Fruit fly (Drosophila melanogaster) whole organism: ENCODE data around the gene CG1316.

Source experiments
- CG8478 ChIP-seq: fragments of >200 bp; optimal IDR thresholded peaks from 2 replicates; lab custom pipeline; 2018; ENCODE audit warnings: inconsistent platforms
- Dll ChIP-seq: fragments of >200 bp; optimal IDR thresholded peaks from 2 replicates; lab custom pipeline; 2017
- EcR ChIP-seq, 2 experiments: fragments of >200 bp; optimal IDR thresholded peaks; 2 replicates each; lab custom pipeline; 2017; ENCODE audit warnings: missing biosample characterization in 2 of 2, missing genetic modification characterization in 2 of 2, missing genetic modification reagents in 2 of 2
- pan ChIP-seq: fragments of >200 bp; optimal IDR thresholded peaks from 2 replicates; lab custom pipeline; 2017
- psq ChIP-seq: fragments of >200 bp; optimal IDR thresholded peaks from 2 replicates; lab custom pipeline; 2017
- usp ChIP-seq: fragments of >200 bp; optimal IDR thresholded peaks from 2 replicates; lab custom pipeline; 2017; ENCODE audit warnings: missing biosample characterization, missing genetic modification characterization, mixed read lengths

Gene CG1316

dm6 chr3L:4286784-4287183 lies 3.1 kb downstream of the CG1316 start, which contains the start of gene TfIIEbeta:
TfIIEbeta (plus strand) TSS chr3L:4287038.
- TF ChIP-seq CG8478 (lab: Kevin White, UChicago), result no peak
- no peak for TF ChIP-seq usp (GFP tag; lab: Kevin White, UChicago)
- TF ChIP-seq EcR (GFP tag; optimal IDR thresholded peaks at IDR 0.05; lab: Kevin White, UChicago), result no peak
- no peak for TF ChIP-seq Dll (lab: Kevin White, UChicago)
- TF ChIP-seq psq (lab: Kevin White, UChicago), result no peak
- TF ChIP-seq pan (lab: Kevin White, UChicago), result no peak

dm6 chr3L:4288591-4289056 lies 5.0 kb downstream of the CG1316 start, which contains the start of gene Hexo1:
Hexo1 (plus strand) TSS chr3L:4288641.
- TF ChIP-seq EcR (GFP tag; optimal IDR thresholded peaks at IDR 0.05; lab: Kevin White, UChicago) (no peak), usp (GFP tag; lab: Kevin White, UChicago) (no peak), Dll (lab: Kevin White, UChicago) (no peak), CG8478 (lab: Kevin White, UChicago) (no peak), psq (lab: Kevin White, UChicago) (no peak), pan (lab: Kevin White, UChicago) (no peak)

dm6 chr3L:4292120-4292697 lies 8.6 kb downstream of the CG1316 start, which contains the start of the genes CG15012 and Fdx2:
CG15012 (minus strand) TSS chr3L:4292246.
Fdx2 (plus strand) TSS chr3L:4292482.
- no peak for TF ChIP-seq pan (lab: Kevin White, UChicago)

dm6 chr3L:4293304-4293703 lies 9.7 kb downstream of the CG1316 start:
- TF ChIP-seq CG8478 (lab: Kevin White, UChicago) (no peak), usp (GFP tag; lab: Kevin White, UChicago) (no peak), Dll (lab: Kevin White, UChicago) (no peak), EcR (GFP tag; optimal IDR thresholded peaks at IDR 0.05; lab: Kevin White, UChicago) (no peak), psq (lab: Kevin White, UChicago) (no peak), pan (lab: Kevin White, UChicago) (no peak)

- no peak for TF ChIP-seq psq (lab: Kevin White, UChicago)
- no peak for TF ChIP-seq EcR (GFP tag; optimal IDR thresholded peaks at IDR 0.05; lab: Kevin White, UChicago)
- no peak for TF ChIP-seq usp (GFP tag; lab: Kevin White, UChicago)
- TF ChIP-seq Dll (lab: Kevin White, UChicago), result no peak
- no peak for TF ChIP-seq CG8478 (lab: Kevin White, UChicago)
- no peak for TF ChIP-seq pan (lab: Kevin White, UChicago)
Measured at dm6 chr3L:4293711-4294110, 10.1 kb downstream of the CG1316 start.

DNA sequence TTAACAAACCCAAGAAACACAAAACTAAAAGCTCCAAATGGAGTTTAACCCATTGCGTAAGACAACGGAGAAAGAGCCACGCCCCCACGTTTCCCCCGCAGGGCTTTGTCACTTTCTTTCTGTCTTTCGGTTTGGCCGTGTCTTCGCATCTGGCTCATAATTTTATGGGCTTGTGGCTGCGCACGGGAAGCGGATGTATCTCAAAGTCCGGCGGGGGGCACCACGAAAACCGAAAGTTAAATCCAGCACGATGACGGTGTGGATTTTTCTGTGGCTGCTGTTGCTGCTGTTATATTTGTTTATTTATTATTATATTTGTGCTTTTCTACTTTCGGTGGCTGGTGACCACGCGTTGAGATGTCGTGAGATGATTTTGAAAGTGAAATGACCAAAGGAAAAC lies 13.1 kb downstream of the CG1316 start:
- no peak for TF ChIP-seq Dll (lab: Kevin White, UChicago)
- TF ChIP-seq pan (lab: Kevin White, UChicago), result no peak

DNA sequence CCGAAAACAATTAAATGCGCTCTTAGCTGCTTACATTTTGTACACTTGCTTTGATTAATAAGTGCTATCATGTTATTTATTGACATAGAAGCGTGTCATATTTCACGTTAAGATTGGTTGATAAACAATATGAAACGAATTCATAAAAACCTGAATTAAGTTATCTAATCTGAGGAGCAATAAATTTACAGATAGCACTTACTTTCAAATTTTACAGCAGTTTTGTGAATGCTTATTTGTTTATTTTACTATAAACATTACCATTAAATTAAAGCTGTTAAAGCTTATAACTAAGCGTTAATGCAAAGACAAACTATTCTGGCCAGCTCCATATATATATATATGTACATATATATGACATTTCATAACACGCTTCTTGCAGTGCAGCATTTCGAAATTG lies 18.4 kb downstream of the CG1316 start:
- TF ChIP-seq psq (lab: Kevin White, UChicago), result no peak
- TF ChIP-seq usp (GFP tag; lab: Kevin White, UChicago), result no peak
- TF ChIP-seq Dll (lab: Kevin White, UChicago), result no peak
- TF ChIP-seq CG8478 (lab: Kevin White, UChicago), result no peak
- TF ChIP-seq pan (lab: Kevin White, UChicago), result no peak
- TF ChIP-seq EcR (GFP tag; optimal IDR thresholded peaks at IDR 0.05; lab: Kevin White, UChicago), result no peak

DNA sequence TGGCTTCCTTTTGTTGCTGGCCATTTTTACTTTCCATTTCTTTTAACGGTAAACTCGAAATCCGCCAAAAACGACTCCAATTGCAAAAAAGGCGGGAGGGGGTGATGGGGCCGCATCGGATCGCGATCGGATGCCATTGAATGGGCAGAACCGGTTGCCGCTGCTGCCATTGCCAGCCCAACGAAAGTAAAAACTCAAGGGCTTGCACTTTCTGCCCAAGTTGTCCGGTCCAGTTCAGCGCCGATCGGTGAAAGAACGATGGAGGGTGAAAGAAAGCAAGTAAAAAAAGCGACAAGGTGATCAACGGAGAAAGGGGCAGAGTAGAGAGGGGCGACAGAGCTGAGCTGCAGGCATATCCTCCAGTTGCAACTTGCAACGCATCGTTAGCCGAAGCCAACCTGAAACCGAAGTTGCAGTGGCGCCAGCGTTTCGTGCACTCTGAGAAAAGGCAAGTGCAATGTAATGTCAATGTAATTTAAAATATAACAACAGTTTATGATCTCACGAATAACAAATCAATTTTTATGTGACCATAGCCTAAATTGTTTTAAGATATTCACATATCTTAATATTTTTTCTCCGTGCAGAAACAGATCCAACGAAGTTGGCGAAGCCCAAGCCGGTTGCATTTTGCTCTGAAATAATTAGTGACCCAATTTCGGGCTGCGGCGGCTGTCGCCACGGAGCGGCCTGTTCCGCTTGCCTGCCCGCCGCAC lies 20.8 kb downstream of the CG1316 start:
- no peak for TF ChIP-seq Dll (lab: Kevin White, UChicago)
- no peak for TF ChIP-seq usp (GFP tag; lab: Kevin White, UChicago)
- no peak for TF ChIP-seq pan (lab: Kevin White, UChicago)
- no peak for TF ChIP-seq CG8478 (lab: Kevin White, UChicago)
- TF ChIP-seq EcR (GFP tag; optimal IDR thresholded peaks at IDR 0.05; lab: Kevin White, UChicago), result no peak
- TF ChIP-seq psq (lab: Kevin White, UChicago), result no peak

DNA sequence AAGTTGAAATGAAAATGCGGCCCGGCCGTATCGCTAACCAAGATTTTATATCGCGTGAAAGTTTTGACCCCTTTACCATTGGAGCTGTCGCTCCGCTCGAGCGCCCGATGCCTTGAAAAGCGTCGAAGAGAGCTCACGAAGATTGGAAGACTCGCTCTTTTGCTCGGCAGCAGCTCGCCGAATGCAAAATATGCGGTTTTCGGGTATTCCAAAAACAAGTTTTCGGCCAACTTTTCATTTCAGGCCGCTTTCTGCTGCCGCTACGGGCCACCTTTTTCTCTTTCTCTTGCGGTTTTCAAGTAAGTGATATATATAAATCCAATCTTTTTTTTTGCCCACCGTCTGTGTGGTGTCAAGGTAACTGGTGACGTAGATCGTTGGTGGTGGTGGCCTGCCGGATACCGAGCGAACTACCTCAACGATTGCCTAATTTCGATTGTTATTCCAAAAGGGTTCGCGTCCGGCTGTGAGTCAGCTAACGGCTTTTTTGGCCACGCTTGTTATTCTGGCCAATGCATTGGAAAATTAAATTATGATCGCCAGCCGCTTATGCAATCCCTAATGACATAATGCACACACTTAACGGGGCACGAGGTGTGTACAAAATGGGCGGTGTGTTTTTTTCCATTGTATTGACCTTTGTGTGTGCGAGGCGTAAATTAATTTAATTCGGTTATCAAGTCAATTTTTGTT lies 24.2 kb downstream of the CG1316 start, which contains the start of gene dyl:
Gene dyl, minus strand, starts transcription at position 28 of the 693 bp plus-strand sequence.
- no peak for TF ChIP-seq usp (GFP tag; lab: Kevin White, UChicago)
- TF ChIP-seq EcR (GFP tag; optimal IDR thresholded peaks at IDR 0.05; lab: Kevin White, UChicago), result no peak
- no peak for TF ChIP-seq pan (lab: Kevin White, UChicago)
- no peak for TF ChIP-seq Dll (lab: Kevin White, UChicago)
- TF ChIP-seq psq (lab: Kevin White, UChicago), result no peak
- no peak for TF ChIP-seq CG8478 (lab: Kevin White, UChicago)

- TF ChIP-seq EcR (GFP tag; optimal IDR thresholded peaks at IDR 0.05; lab: Kevin White, UChicago) (no peak), usp (GFP tag; lab: Kevin White, UChicago) (no peak), psq (lab: Kevin White, UChicago) (no peak), CG8478 (lab: Kevin White, UChicago) (no peak), Dll (lab: Kevin White, UChicago) (no peak), pan (lab: Kevin White, UChicago) (no peak)
Measured at dm6 chr3L:4310604-4311003, 27.0 kb downstream of the CG1316 start.

dm6 chr3L:4313299-4313698 lies 29.6 kb downstream of the CG1316 start, which contains the start of gene Claspin:
Claspin (plus strand) TSS chr3L:4313483.
- TF ChIP-seq EcR (GFP tag; optimal IDR thresholded peaks at IDR 0.05; lab: Kevin White, UChicago), result no peak
- no peak for TF ChIP-seq pan (lab: Kevin White, UChicago)
